Worm (Caenorhabditis elegans) whole organism, young adult: ENCODE results near the gene R10E8.5.

ENCODE experiments used
- F55B11.4 ChIP-seq: sonication (generic microtip); optimal IDR thresholded peaks from 2 replicates; lab custom pipeline; 2016; ENCODE audit warnings: missing compliant biosample characterization, missing genetic modification characterization, borderline replicate concordance; ENCODE audit not compliant: insufficient read depth
- F57C9.4 ChIP-seq: sonication (generic microtip); optimal IDR thresholded peaks from 2 replicates; lab custom pipeline; 2017; ENCODE audit warnings: mild to moderate bottlenecking, missing genetic modification characterization, missing compliant biosample characterization
- Y53F4B.3 ChIP-seq: fragments of 200-800 bp; sonication (Bioruptor generic); IDR thresholded peaks from 2 replicates; pipeline ENCODE4 v1.3.6; 2022; ENCODE audit warnings: missing genetic modification reagents, missing genetic modification characterization, missing compliant biosample characterization
- aptf-3 ChIP-seq: fragments of 200-800 bp; sonication (Bioruptor generic); IDR thresholded peaks from 2 replicates; pipeline ENCODE4 v1.3.6; 2022; ENCODE audit warnings: missing genetic modification characterization, missing compliant biosample characterization
- ceh-27 ChIP-seq: fragments of 200-800 bp; sonication (Bioruptor generic); optimal IDR thresholded peaks from 2 replicates; lab custom pipeline; 2018; ENCODE audit warnings: mild to moderate bottlenecking, missing genetic modification characterization, moderate library complexity, missing compliant biosample characterization
- lin-35 ChIP-seq, 3 experiments: fragments of 150-350 bp in 2 of 3; sonication (generic microtip) in 1 of 3; optimal IDR thresholded peaks; 2 replicates each; lab custom pipeline; 2014 to 2018; ENCODE audit warnings: missing biosample characterization in 3 of 3, missing genetic modification characterization in 3 of 3, missing genetic modification reagents in 3 of 3
- lir-1 ChIP-seq: fragments of 200-800 bp; sonication (Bioruptor generic); conservative IDR thresholded peaks from 2 replicates; pipeline ENCODE4 v1.3.6; 2022; ENCODE audit warnings: missing genetic modification reagents, missing genetic modification characterization, missing compliant biosample characterization
- nfya-1 ChIP-seq: sonication (generic microtip); optimal IDR thresholded peaks from 2 replicates; lab custom pipeline; 2017; ENCODE audit warnings: antibody characterized with exemption, missing compliant biosample characterization, missing genetic modification characterization, borderline replicate concordance; ENCODE audit not compliant: insufficient read depth
- snpc-4 ChIP-seq, 5 experiments: fragments of 150-350 bp in 1 of 5; sonication (generic microtip) in 4 of 5; optimal IDR thresholded peaks; 2 replicates each; lab custom pipeline; 2014 to 2018; ENCODE audit warnings: missing genetic modification characterization in 5 of 5, missing biosample characterization in 3 of 5, antibody characterized with exemption in 2 of 5, mild to moderate bottlenecking in 2 of 5, missing compliant biosample characterization in 2 of 5, missing genotype in 2 of 5, moderate library complexity in 2 of 5, missing genetic modification reagents in 1 of 5
- zim-3 ChIP-seq: sonication (generic microtip); optimal IDR thresholded peaks from 2 replicates; lab custom pipeline; 2017; ENCODE audit warnings: mild to moderate bottlenecking, missing genetic modification characterization, moderate library complexity, missing compliant biosample characterization

- TF ChIP-seq lir-1 (no peak), zim-3 (no peak), F57C9.4 (tag; lab: Kevin White, UChicago) (no peak), ceh-27 (no peak), F55B11.4 (tag; lab: Kevin White, UChicago) (no peak), snpc-4 (GFP tag; optimal IDR thresholded peaks at IDR 0.05; lab: Kevin White, UChicago) (no peak), snpc-4 (tag; optimal IDR thresholded peaks at IDR 0.05; lab: Kevin White, UChicago) (no peak), lin-35 (GFP tag; optimal IDR thresholded peaks at IDR 0.05; lab: Kevin White, UChicago) (no peak), nfya-1 (tag; lab: Kevin White, UChicago) (no peak), aptf-3 (GFP tag; lab: Robert Waterston, UW) (no peak), Y53F4B.3 (GFP tag; lab: Robert Waterston, UW) (no peak)
Observed at ce11 chrV:18243227-18243626, 11.4 kb upstream of the R10E8.5 start.
